Worm (Caenorhabditis elegans) whole organism, late embryonic: ENCODE measurements around the gene pct-1.

Experiments used
- C38D4.7 ChIP-seq: fragments of 200-800 bp; sonication (Bioruptor generic); optimal IDR thresholded peaks from 2 replicates; lab custom pipeline; 2018; ENCODE audit warnings: mild to moderate bottlenecking, missing genetic modification characterization, moderate library complexity, missing compliant biosample characterization
- K09A11.1 ChIP-seq: sonication (generic microtip); optimal IDR thresholded peaks from 2 replicates; lab custom pipeline; 2017; ENCODE audit warnings: antibody characterized with exemption, mild to moderate bottlenecking, missing genetic modification characterization, missing compliant biosample characterization; ENCODE audit not compliant: insufficient read depth
- T23F11.4 ChIP-seq: fragments of 200-800 bp; sonication (Bioruptor generic); optimal IDR thresholded peaks from 2 replicates; lab custom pipeline; 2018; ENCODE audit warnings: mild to moderate bottlenecking, missing genetic modification characterization, missing compliant biosample characterization
- Y22D7AL.16 ChIP-seq: sonication (generic microtip); optimal IDR thresholded peaks from 2 replicates; lab custom pipeline; 2016; ENCODE audit warnings: missing genetic modification characterization, missing compliant biosample characterization
- ahr-1 ChIP-seq: sonication (generic microtip); optimal IDR thresholded peaks from 2 replicates; lab custom pipeline; 2016; ENCODE audit warnings: missing genetic modification characterization, missing compliant biosample characterization
- ceh-18 ChIP-seq: sonication (generic microtip); optimal IDR thresholded peaks from 2 replicates; lab custom pipeline; 2016; ENCODE audit warnings: missing genetic modification characterization, missing compliant biosample characterization
- ceh-19 ChIP-seq: fragments of 200-800 bp; sonication (Bioruptor generic); optimal IDR thresholded peaks from 2 replicates; lab custom pipeline; 2018; ENCODE audit warnings: mild to moderate bottlenecking, missing genetic modification characterization, missing compliant biosample characterization
- ceh-2 ChIP-seq: sonication (generic microtip); optimal IDR thresholded peaks from 2 replicates; lab custom pipeline; 2016; ENCODE audit warnings: missing genotype, missing genetic modification characterization, missing compliant biosample characterization
- ceh-31 ChIP-seq: sonication (generic microtip); optimal IDR thresholded peaks from 2 replicates; lab custom pipeline; 2016; ENCODE audit warnings: missing genetic modification characterization, missing compliant biosample characterization
- ceh-34 ChIP-seq: sonication (generic microtip); optimal IDR thresholded peaks from 2 replicates; lab custom pipeline; 2016; ENCODE audit warnings: mild to moderate bottlenecking, missing genetic modification characterization, missing compliant biosample characterization
- ceh-9 ChIP-seq: sonication (generic microtip); optimal IDR thresholded peaks from 2 replicates; lab custom pipeline; 2016; ENCODE audit warnings: mild to moderate bottlenecking, missing genetic modification characterization, inconsistent platforms, missing compliant biosample characterization
- che-1 ChIP-seq: sonication (generic microtip); optimal IDR thresholded peaks from 2 replicates; lab custom pipeline; 2016; ENCODE audit warnings: mild to moderate bottlenecking, missing genetic modification characterization, missing compliant biosample characterization
- fkh-10 ChIP-seq: fragments of 150-350 bp; optimal IDR thresholded peaks from 2 replicates; lab custom pipeline; 2014; ENCODE audit warnings: missing biosample characterization, missing genetic modification reagents, missing genetic modification characterization
- fkh-6 ChIP-seq: sonication (generic microtip); optimal IDR thresholded peaks from 2 replicates; lab custom pipeline; 2016; ENCODE audit warnings: missing genetic modification characterization, missing compliant biosample characterization
- gmeb-2 ChIP-seq: sonication (generic microtip); optimal IDR thresholded peaks from 2 replicates; lab custom pipeline; 2016; ENCODE audit warnings: missing genetic modification characterization, inconsistent platforms, missing compliant biosample characterization
- hlh-13 ChIP-seq: fragments of 200-800 bp; sonication (Bioruptor generic); optimal IDR thresholded peaks from 2 replicates; lab custom pipeline; 2018; ENCODE audit warnings: mild to moderate bottlenecking, missing genetic modification characterization, missing compliant biosample characterization
- hlh-15 ChIP-seq: sonication (generic microtip); optimal IDR thresholded peaks from 2 replicates; lab custom pipeline; 2016; ENCODE audit warnings: missing genetic modification characterization, missing compliant biosample characterization
- hlh-30 ChIP-seq: sonication (generic microtip); optimal IDR thresholded peaks from 2 replicates; lab custom pipeline; 2017; ENCODE audit warnings: antibody characterized with exemption, missing genetic modification characterization, missing compliant biosample characterization; ENCODE audit not compliant: insufficient read depth
- hlh-6 ChIP-seq: sonication (generic microtip); optimal IDR thresholded peaks from 2 replicates; lab custom pipeline; 2016; ENCODE audit warnings: missing genotype, missing genetic modification characterization, missing compliant biosample characterization
- lim-6 ChIP-seq: sonication (generic microtip); optimal IDR thresholded peaks from 2 replicates; lab custom pipeline; 2016; ENCODE audit warnings: missing genetic modification characterization, missing compliant biosample characterization
- lin-11 ChIP-seq: fragments of 200-800 bp; sonication (Bioruptor generic); optimal IDR thresholded peaks from 2 replicates; lab custom pipeline; 2018; ENCODE audit warnings: mild to moderate bottlenecking, missing genetic modification characterization, missing compliant biosample characterization
- madf-2 ChIP-seq: sonication (generic microtip); optimal IDR thresholded peaks from 2 replicates; lab custom pipeline; 2017; ENCODE audit warnings: missing genetic modification characterization, missing compliant biosample characterization
- nfya-1 ChIP-seq: sonication (generic microtip); optimal IDR thresholded peaks from 2 replicates; lab custom pipeline; 2017; ENCODE audit warnings: missing genetic modification characterization, mild to moderate bottlenecking, missing compliant biosample characterization, antibody characterized with exemption, moderate library complexity
- nhr-11 ChIP-seq: fragments of 150-350 bp; optimal IDR thresholded peaks from 2 replicates; lab custom pipeline; 2014; ENCODE audit warnings: missing biosample characterization, missing genetic modification characterization
- nhr-232 ChIP-seq: sonication (generic microtip); optimal IDR thresholded peaks from 2 replicates; lab custom pipeline; 2016; ENCODE audit warnings: missing genetic modification characterization, missing compliant biosample characterization
- pag-3 ChIP-seq: sonication (generic microtip); optimal IDR thresholded peaks from 2 replicates; lab custom pipeline; 2016; ENCODE audit warnings: missing compliant biosample characterization, missing genetic modification characterization, borderline replicate concordance
- pat-9 ChIP-seq: fragments of 200-800 bp; sonication (Bioruptor generic); optimal IDR thresholded peaks from 2 replicates; lab custom pipeline; 2018; ENCODE audit warnings: mild to moderate bottlenecking, missing genetic modification characterization, moderate library complexity, missing compliant biosample characterization
- pax-1 ChIP-seq: fragments of 150-350 bp; optimal IDR thresholded peaks from 2 replicates; lab custom pipeline; 2014; ENCODE audit warnings: missing biosample characterization, missing genetic modification characterization
- pha-2 ChIP-seq: sonication (generic microtip); optimal IDR thresholded peaks from 2 replicates; lab custom pipeline; 2017; ENCODE audit warnings: mild to moderate bottlenecking, missing genetic modification characterization, missing compliant biosample characterization
- pros-1 ChIP-seq: fragments of 150-350 bp; optimal IDR thresholded peaks from 2 replicates; lab custom pipeline; 2014; ENCODE audit warnings: missing biosample characterization, missing genetic modification reagents, missing genetic modification characterization
- rnt-1 ChIP-seq: sonication (generic microtip); optimal IDR thresholded peaks from 2 replicates; lab custom pipeline; 2016; ENCODE audit warnings: missing genetic modification characterization, missing compliant biosample characterization
- sox-2 ChIP-seq: fragments of 200-800 bp; sonication (Bioruptor generic); IDR thresholded peaks from 2 replicates; pipeline ENCODE4 v1.3.6; 2022; ENCODE audit warnings: missing genetic modification reagents, missing genetic modification characterization, missing compliant biosample characterization
- syd-9 ChIP-seq: sonication (generic microtip); optimal IDR thresholded peaks from 2 replicates; lab custom pipeline; 2016; ENCODE audit warnings: mild to moderate bottlenecking, missing genetic modification characterization, moderate library complexity, missing compliant biosample characterization
- tbx-7 ChIP-seq: sonication (generic microtip); optimal IDR thresholded peaks from 2 replicates; lab custom pipeline; 2016; ENCODE audit warnings: missing genotype, missing genetic modification characterization, missing compliant biosample characterization
- ttx-3 ChIP-seq: sonication (generic microtip); optimal IDR thresholded peaks from 2 replicates; lab custom pipeline; 2016; ENCODE audit warnings: missing genetic modification reagents, missing genetic modification characterization, missing compliant biosample characterization
- ztf-16 ChIP-seq: sonication (generic microtip); optimal IDR thresholded peaks from 2 replicates; lab custom pipeline; 2017; ENCODE audit warnings: missing genetic modification characterization, missing compliant biosample characterization

pct-1 gene

DNA sequence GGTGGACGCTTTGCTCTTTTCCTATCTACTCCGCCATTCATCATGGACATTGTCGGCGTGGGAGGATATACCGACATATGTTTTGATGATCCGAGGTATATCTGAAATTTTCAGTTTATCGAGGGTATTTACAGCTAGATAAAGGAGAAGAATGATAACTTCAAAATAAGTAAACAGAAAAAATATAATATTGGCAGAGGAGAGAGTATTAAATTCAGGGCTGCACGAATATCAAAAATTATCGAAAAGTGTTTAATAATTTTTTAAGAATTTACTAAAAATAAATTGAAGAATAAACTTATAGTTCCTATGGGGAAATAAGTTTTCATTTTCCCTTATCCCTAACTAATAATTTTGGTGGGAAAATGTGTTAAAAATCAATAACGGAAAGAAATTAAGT is 22.6 kb downstream of the pct-1 start, which contains the start of gene wsp-1:
Gene wsp-1 (minus strand): TSS at position 101 of the 400 bp plus-strand sequence.
- TF ChIP-seq fkh-6 (tag; lab: Kevin White, UChicago) = no peak

DNA sequence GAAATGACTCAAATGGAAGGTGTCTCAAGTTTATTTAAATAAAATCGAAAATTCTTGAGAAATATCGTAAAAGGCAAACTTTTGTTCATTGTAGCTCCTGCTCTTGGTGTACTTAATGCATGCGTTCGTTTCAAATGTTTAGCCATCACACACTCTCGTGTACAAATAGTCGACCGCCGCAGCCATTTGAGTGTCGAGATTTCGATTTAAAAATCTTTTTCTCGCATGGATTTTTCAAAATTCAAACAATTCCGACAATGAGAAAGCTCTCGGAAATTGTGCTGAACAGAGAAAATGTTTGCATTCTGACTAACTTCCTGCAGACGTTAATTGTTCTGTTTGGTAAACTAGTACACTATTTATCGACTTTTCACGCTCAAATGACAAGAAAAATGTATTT is 23.0 kb downstream of the pct-1 start:
- TF ChIP-seq tbx-7 (tag; lab: Kevin White, UChicago) (no peak), gmeb-2 (tag; lab: Kevin White, UChicago) (no peak), nhr-11 (tag; lab: Kevin White, UChicago) (no peak), hlh-6 (no peak), pax-1 (tag; lab: Kevin White, UChicago) (no peak), T23F11.4 (GFP tag; lab: Kevin White, UChicago) (no peak), fkh-6 (tag; lab: Kevin White, UChicago) (no peak), rnt-1 (tag; lab: Kevin White, UChicago) (no peak), ceh-2 (tag; lab: Kevin White, UChicago) (no peak), pag-3 (tag; lab: Kevin White, UChicago) (no peak), nfya-1 (tag; lab: Kevin White, UChicago) (no peak), ceh-19 (GFP tag; lab: Kevin White, UChicago) (no peak)

DNA sequence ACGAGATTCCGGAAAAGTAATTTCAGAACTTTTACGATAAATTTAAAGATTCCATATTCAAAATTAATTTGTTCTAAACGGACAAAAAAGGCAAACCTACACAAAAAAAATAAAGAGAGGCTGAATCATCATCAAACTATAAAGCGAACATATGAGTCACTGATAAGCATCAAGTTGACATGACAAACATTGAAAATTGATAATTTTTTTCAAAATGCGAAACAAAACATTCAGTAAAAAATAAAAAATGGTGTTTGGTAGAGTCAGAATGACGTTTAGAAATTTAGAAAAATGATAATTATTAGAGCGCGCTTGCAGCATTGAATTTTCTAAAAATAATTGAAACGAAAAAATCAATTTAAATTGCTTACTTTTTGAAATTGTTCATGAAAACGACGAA is 23.5 kb downstream of the pct-1 start:
- no peak for TF ChIP-seq pag-3 (tag; lab: Kevin White, UChicago)
- TF ChIP-seq sox-2 (GFP tag; lab: Robert Waterston, UW) = no peak
- TF ChIP-seq hlh-15 (tag; lab: Kevin White, UChicago) = no peak
- TF ChIP-seq ceh-9 (tag; lab: Kevin White, UChicago) = no peak
- no peak for TF ChIP-seq fkh-10 (GFP tag; lab: Kevin White, UChicago)
- no peak for TF ChIP-seq hlh-6
- TF ChIP-seq hlh-30 (tag; lab: Kevin White, UChicago) = no peak
- TF ChIP-seq ztf-16 (tag; lab: Kevin White, UChicago) = no peak
- TF ChIP-seq pat-9 = no peak
- TF ChIP-seq nhr-11 (tag; lab: Kevin White, UChicago) = no peak

DNA sequence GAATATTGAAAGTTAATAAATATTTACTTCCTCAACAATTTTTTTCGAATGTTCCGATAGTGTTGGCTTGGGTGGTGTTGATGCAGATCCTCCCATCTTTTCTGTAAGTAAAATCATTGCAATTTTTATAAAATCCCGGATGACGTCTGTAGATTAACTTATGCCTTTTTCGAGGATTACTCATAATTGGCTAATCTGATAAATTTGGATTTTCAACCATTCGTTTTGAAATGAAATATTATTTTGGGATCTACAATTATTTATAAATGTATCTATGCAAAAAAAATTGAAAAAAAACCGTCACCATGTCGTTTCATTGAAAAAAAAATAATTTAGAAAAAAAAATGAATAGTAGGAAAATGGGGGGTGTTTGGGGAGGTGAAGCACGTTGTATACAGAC is 24.9 kb downstream of the pct-1 start, which contains the start of gene glrx-22:
Gene glrx-22 (minus strand): TSS at position 101 of the 400 bp plus-strand sequence.
- TF ChIP-seq fkh-6 (tag; lab: Kevin White, UChicago) (no peak), syd-9 (tag; lab: Kevin White, UChicago) (no peak), pros-1 (tag; lab: Kevin White, UChicago) (no peak), pat-9 (no peak), lim-6 (tag; lab: Kevin White, UChicago) (no peak), che-1 (no peak), hlh-13 (GFP tag; lab: Kevin White, UChicago) (no peak), K09A11.1 (tag; lab: Kevin White, UChicago) (no peak), madf-2 (tag; lab: Kevin White, UChicago) (no peak), hlh-6 (no peak), ceh-31 (tag; lab: Kevin White, UChicago) (no peak), Y22D7AL.16 (tag; lab: Kevin White, UChicago) (no peak), hlh-15 (tag; lab: Kevin White, UChicago) (no peak), C38D4.7 (GFP tag; lab: Kevin White, UChicago) (no peak), lin-11 (tag; lab: Kevin White, UChicago) (no peak), tbx-7 (tag; lab: Kevin White, UChicago) (no peak), pha-2 (tag; lab: Kevin White, UChicago) (no peak), ceh-34 (no peak)

DNA sequence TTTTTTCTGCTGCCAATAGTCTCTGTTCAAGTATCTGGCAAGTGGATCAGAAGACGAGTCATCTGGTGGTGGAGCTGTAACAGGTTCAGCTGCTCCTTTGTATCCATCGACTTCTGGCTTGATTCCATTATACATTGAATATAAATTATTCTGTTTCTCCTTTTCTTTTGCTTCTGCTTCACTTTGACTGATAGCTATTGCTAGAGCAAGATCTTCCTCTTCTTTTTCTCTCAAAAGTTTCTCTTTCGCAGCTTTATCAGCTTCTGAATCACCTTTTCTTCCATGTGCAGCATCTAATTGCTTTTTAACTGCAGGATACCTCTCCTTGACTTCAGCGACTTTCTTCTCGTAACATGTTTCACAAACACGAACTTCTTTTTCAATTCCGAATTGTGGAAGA is 27.3 kb downstream of the pct-1 start:
- TF ChIP-seq ceh-18 (no peak), pax-1 (tag; lab: Kevin White, UChicago) (no peak), ahr-1 (tag; lab: Kevin White, UChicago) (no peak), nhr-232 (tag; lab: Kevin White, UChicago) (no peak), C38D4.7 (GFP tag; lab: Kevin White, UChicago) (no peak), ztf-16 (tag; lab: Kevin White, UChicago) (no peak), ttx-3 (no peak), K09A11.1 (tag; lab: Kevin White, UChicago) (no peak)
